Fruit fly (Drosophila melanogaster) whole organism: Measurements from ENCODE around the gene tyf.

Experiments
- CG8478 ChIP-seq: fragments of >200 bp; optimal IDR thresholded peaks from 2 replicates; lab custom pipeline; 2018; ENCODE audit warnings: inconsistent platforms
- Dll ChIP-seq: fragments of >200 bp; optimal IDR thresholded peaks from 2 replicates; lab custom pipeline; 2017
- EcR ChIP-seq, 2 experiments: fragments of >200 bp; optimal IDR thresholded peaks; 2 replicates each; lab custom pipeline; 2017; ENCODE audit warnings: missing biosample characterization in 2 of 2, missing genetic modification characterization in 2 of 2, missing genetic modification reagents in 2 of 2
- pan ChIP-seq: fragments of >200 bp; optimal IDR thresholded peaks from 2 replicates; lab custom pipeline; 2017
- psq ChIP-seq: fragments of >200 bp; optimal IDR thresholded peaks from 2 replicates; lab custom pipeline; 2017
- usp ChIP-seq: fragments of >200 bp; optimal IDR thresholded peaks from 2 replicates; lab custom pipeline; 2017; ENCODE audit warnings: missing biosample characterization, missing genetic modification characterization, mixed read lengths

tyf gene

dm6 chrX:4116834-4117736 is at the start of gene tyf, which contains the start of gene Tip60:
Gene tyf (plus strand): TSS chrX:4117020.
Gene Tip60 (minus strand): TSS chrX:4117487.
- TF ChIP-seq usp (GFP tag; lab: Kevin White, UChicago) (no peak), EcR (GFP tag; optimal IDR thresholded peaks at IDR 0.05; lab: Kevin White, UChicago) (no peak), Dll (lab: Kevin White, UChicago) (no peak), psq (lab: Kevin White, UChicago) (no peak), pan (no peak), CG8478 (lab: Kevin White, UChicago) (no peak)

dm6 chrX:4075430-4075829 is 41.4 kb upstream of the tyf start, which contains the start of gene CG43689:
Gene CG43689 (plus strand): TSS chrX:4075743.
- TF ChIP-seq usp (GFP tag; lab: Kevin White, UChicago) = no peak
- no peak for TF ChIP-seq Dll (lab: Kevin White, UChicago)
- no peak for TF ChIP-seq CG8478 (lab: Kevin White, UChicago)
- TF ChIP-seq EcR (GFP tag; optimal IDR thresholded peaks at IDR 0.05; lab: Kevin White, UChicago) = no peak
- TF ChIP-seq psq (lab: Kevin White, UChicago) = no peak
- TF ChIP-seq pan = no peak

- TF ChIP-seq pan = no peak
- no peak for TF ChIP-seq EcR (GFP tag; optimal IDR thresholded peaks at IDR 0.05; lab: Kevin White, UChicago)
- no peak for TF ChIP-seq CG8478 (lab: Kevin White, UChicago)
- TF ChIP-seq Dll (lab: Kevin White, UChicago) = no peak
- TF ChIP-seq usp (GFP tag; lab: Kevin White, UChicago) = no peak
- TF ChIP-seq psq (lab: Kevin White, UChicago) = no peak
Observed at dm6 chrX:4089012-4089649, 27.7 kb upstream of the tyf start.

- TF ChIP-seq psq (lab: Kevin White, UChicago) = no peak
- no peak for TF ChIP-seq Dll (lab: Kevin White, UChicago)
- no peak for TF ChIP-seq usp (GFP tag; lab: Kevin White, UChicago)
- no peak for TF ChIP-seq pan
- no peak for TF ChIP-seq CG8478 (lab: Kevin White, UChicago)
- TF ChIP-seq EcR (GFP tag; optimal IDR thresholded peaks at IDR 0.05; lab: Kevin White, UChicago) = no peak
Observed at dm6 chrX:4100824-4101368, 15.9 kb upstream of the tyf start, which contains the start of the genes Cmtr1 and CG15375. Gene Cmtr1 (minus strand): TSS chrX:4101031. Gene CG15375 (plus strand): TSS chrX:4101318.

dm6 chrX:4104132-4104531 is 12.7 kb upstream of the tyf start, which contains the start of the genes Xpac and brn:
Gene Xpac (minus strand): TSS chrX:4104197.
Gene brn (plus strand): TSS chrX:4104342.
- TF ChIP-seq Dll (lab: Kevin White, UChicago) (no peak), usp (GFP tag; lab: Kevin White, UChicago) (no peak), CG8478 (lab: Kevin White, UChicago) (no peak), pan (no peak), EcR (GFP tag; optimal IDR thresholded peaks at IDR 0.05; lab: Kevin White, UChicago) (no peak)

DNA sequence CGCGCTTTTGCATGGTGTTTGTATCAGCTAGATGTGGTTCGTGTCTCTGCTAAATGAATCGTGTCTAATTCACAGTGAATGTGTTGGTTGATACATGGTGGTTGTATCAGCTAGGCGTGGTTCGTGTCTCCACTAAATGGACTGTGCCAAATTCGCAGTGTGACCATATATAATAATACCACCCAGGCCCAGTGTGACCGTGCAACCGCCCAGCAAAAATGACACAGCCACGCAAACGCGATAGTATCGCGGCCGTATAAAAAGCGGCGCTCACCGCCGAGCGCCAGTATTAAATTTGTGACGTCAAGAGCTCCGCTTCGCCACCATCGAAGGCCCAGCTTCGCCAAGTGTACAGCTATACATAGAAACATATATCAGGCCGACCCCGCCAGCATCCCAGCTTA is 11.0 kb upstream of the tyf start, which contains the start of gene cib:
TSS of gene cib (plus strand) at position 284 of the 404 bp plus-strand sequence.
- TF ChIP-seq psq (lab: Kevin White, UChicago) (no peak), Dll (lab: Kevin White, UChicago) (no peak), usp (GFP tag; lab: Kevin White, UChicago) (no peak), EcR (GFP tag; optimal IDR thresholded peaks at IDR 0.05; lab: Kevin White, UChicago) (no peak), CG8478 (lab: Kevin White, UChicago) (no peak)

DNA sequence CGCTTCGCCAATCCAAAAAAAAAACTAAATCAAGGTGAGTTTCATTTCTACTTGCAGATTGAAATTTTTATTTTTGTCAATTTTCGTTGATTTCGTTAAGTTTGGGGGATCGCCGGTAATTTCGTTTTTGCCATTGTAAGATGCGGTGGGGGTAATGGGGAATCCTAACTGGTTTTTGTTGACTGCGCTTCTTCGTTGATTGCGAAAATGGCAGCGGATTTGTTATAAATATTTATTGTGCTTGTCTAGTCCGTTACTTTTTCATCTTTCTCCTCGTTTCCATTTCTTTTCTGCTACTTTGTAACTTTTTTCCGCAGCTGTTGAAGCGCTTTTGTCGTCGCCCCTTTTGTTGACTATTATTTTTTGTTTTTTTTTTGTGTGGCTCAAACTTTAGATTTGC is 10.6 kb upstream of the tyf start:
- TF ChIP-seq pan (no peak), psq (lab: Kevin White, UChicago) (no peak), Dll (lab: Kevin White, UChicago) (no peak), usp (GFP tag; lab: Kevin White, UChicago) (no peak), CG8478 (lab: Kevin White, UChicago) (no peak), EcR (GFP tag; optimal IDR thresholded peaks at IDR 0.05; lab: Kevin White, UChicago) (no peak)

dm6 chrX:4106756-4107155 is 10.1 kb upstream of the tyf start:
- TF ChIP-seq usp (GFP tag; lab: Kevin White, UChicago) (no peak), EcR (GFP tag; optimal IDR thresholded peaks at IDR 0.05; lab: Kevin White, UChicago) (no peak), CG8478 (lab: Kevin White, UChicago) (no peak), pan (no peak), psq (lab: Kevin White, UChicago) (no peak), Dll (lab: Kevin White, UChicago) (no peak)

DNA sequence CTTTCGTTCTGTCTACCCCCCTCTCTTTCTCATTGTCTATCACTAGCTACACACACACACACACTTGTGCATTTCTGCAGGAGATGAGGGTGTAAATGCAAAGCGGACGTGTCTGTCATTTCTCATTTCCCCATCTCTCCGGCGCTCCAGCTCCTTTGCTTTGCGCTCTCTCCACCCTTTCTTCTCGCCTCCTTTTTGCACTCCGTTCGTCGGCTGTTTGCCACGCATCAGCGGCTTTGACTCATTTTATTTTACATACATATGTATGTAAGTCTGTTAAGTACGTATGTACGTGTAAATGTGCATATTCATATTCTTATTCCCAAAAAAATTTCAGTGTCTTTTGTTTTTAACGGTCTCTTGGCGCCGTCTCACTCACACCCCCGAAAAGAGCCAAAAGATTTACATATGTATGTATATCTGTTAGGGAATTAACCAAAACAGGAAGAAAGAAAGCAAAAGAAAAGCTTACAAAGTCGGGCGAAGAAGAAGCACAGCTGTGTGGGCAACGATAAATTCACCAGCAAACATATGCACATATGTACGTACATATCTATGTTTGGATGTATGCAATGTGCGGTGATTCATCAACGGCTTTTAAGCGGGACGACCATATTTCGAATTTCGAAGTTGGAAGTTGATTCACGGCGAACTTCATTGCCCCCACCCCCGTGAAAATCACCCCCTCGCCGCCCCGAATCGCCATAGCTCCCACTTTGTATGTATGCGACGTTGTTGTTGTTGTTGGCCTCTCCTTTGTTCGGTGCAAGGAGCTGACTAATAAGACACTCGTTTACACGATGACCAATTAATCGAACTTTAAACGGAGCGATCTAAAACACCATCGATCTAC is 9.3 kb upstream of the tyf start:
- TF ChIP-seq usp (GFP tag; lab: Kevin White, UChicago) (no peak), pan (no peak), Dll (lab: Kevin White, UChicago) (no peak), psq (lab: Kevin White, UChicago) (no peak), EcR (GFP tag; optimal IDR thresholded peaks at IDR 0.05; lab: Kevin White, UChicago) (no peak), CG8478 (lab: Kevin White, UChicago) (no peak)

DNA sequence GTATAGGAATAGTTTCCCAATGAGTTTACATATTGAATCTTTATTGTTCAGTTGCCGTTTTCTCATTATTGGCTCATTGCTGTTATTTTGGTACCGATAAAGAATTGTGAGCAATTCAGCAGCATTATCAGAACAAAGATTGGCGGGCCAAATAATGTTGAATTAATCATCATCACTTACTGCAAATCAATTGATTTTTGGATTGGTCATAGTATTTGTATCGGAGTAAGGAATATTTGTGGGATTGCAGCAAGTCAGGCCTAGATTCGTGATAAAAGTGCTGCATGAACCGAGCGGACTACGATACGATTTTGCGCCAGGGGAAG is 8.7 kb upstream of the tyf start:
- TF ChIP-seq pan (no peak), CG8478 (lab: Kevin White, UChicago) (no peak), EcR (GFP tag; optimal IDR thresholded peaks at IDR 0.05; lab: Kevin White, UChicago) (no peak), psq (lab: Kevin White, UChicago) (no peak), Dll (lab: Kevin White, UChicago) (no peak), usp (GFP tag; lab: Kevin White, UChicago) (no peak)
